Fruit fly (Drosophila melanogaster) whole organism, embryonic: ENCODE measurements around the gene Cep135.

Experiments
- CG10267 ChIP-seq: fragments of 200-800 bp; sonication (Bioruptor generic); optimal IDR thresholded peaks from 2 replicates; lab custom pipeline; 2018; ENCODE audit warnings: missing biosample characterization, mild to moderate bottlenecking, missing genetic modification characterization, moderate library complexity
- CG10321 ChIP-seq: fragments of 200-800 bp; sonication (Bioruptor generic); IDR thresholded peaks from 2 replicates; pipeline ENCODE4 v1.3.6; 2022; ENCODE audit warnings: missing biosample characterization, missing genetic modification characterization
- CG11247 ChIP-seq: fragments of 200-800 bp; sonication (Bioruptor generic); IDR thresholded peaks from 2 replicates; pipeline ENCODE4 v1.3.6; 2022; ENCODE audit warnings: missing biosample characterization, missing genetic modification characterization
- CG13287 ChIP-seq: fragments of 200-800 bp; sonication (Bioruptor generic); IDR thresholded peaks from 2 replicates; pipeline ENCODE4 v1.3.6; 2022; ENCODE audit warnings: missing biosample characterization, missing genetic modification characterization; ENCODE audit not compliant: partially characterized antibody
- CG15011 ChIP-seq: fragments of 200-800 bp; sonication (Bioruptor generic); optimal IDR thresholded peaks from 3 replicates; lab custom pipeline; 2018; ENCODE audit warnings: missing biosample characterization, mild to moderate bottlenecking, missing genetic modification characterization
- CG18262 ChIP-seq: fragments of 200-800 bp; optimal IDR thresholded peaks from 3 replicates; lab custom pipeline; 2019; ENCODE audit warnings: missing biosample characterization, mild to moderate bottlenecking, missing genetic modification characterization, moderate library complexity
- CG30020 ChIP-seq: fragments of 200-800 bp; optimal IDR thresholded peaks from 2 replicates; lab custom pipeline; 2019; ENCODE audit warnings: missing biosample characterization, mild to moderate bottlenecking, missing genetic modification characterization, moderate library complexity
- CG4707 ChIP-seq: fragments of 200-800 bp; sonication (Bioruptor generic); optimal IDR thresholded peaks from 2 replicates; lab custom pipeline; 2018; ENCODE audit warnings: missing biosample characterization, mild to moderate bottlenecking, missing genetic modification characterization, moderate library complexity
- CG4820 ChIP-seq: fragments of 200-800 bp; sonication (Bioruptor generic); optimal IDR thresholded peaks from 3 replicates; lab custom pipeline; 2016; ENCODE audit warnings: missing biosample characterization, missing genetic modification characterization
- CG6175 ChIP-seq: fragments of 200-800 bp; sonication (Bioruptor generic); IDR thresholded peaks from 3 replicates; pipeline ENCODE4 v1.3.6; 2022; ENCODE audit warnings: missing biosample characterization, missing genetic modification characterization
- CG8089 ChIP-seq: fragments of 200-800 bp; sonication (Bioruptor generic); optimal IDR thresholded peaks from 3 replicates; lab custom pipeline; 2016; ENCODE audit warnings: missing biosample characterization, missing genetic modification characterization
- CG8388 ChIP-seq: fragments of 200-800 bp; sonication (Bioruptor generic); optimal IDR thresholded peaks from 2 replicates; lab custom pipeline; 2019; ENCODE audit warnings: missing biosample characterization, mild to moderate bottlenecking, missing genetic modification characterization, moderate library complexity
- D ChIP-seq, 2 experiments: fragments of 200-800 bp in 1 of 2; fragments of >200 bp in 1 of 2; sonication (Bioruptor generic) in 1 of 2; optimal IDR thresholded peaks; 2 replicates in 1 of 2; 3 replicates in 1 of 2; lab custom pipeline; 2017; ENCODE audit warnings: mild to moderate bottlenecking in 1 of 2, missing biosample characterization in 1 of 2, missing genetic modification characterization in 1 of 2, missing genetic modification reagents in 1 of 2
- Ets65A ChIP-seq: fragments of 200-800 bp; sonication (Bioruptor generic); peaks from one replicate; lab custom pipeline; 2016; ENCODE audit warnings: missing biosample characterization, missing genetic modification characterization
- HLH54F ChIP-seq: fragments of 200-800 bp; sonication (Bioruptor generic); optimal IDR thresholded peaks from 3 replicates; lab custom pipeline; 2016; ENCODE audit warnings: missing biosample characterization, missing genetic modification characterization
- Jarid2 ChIP-seq: fragments of 200-800 bp; sonication (Bioruptor generic); optimal IDR thresholded peaks from 3 replicates; lab custom pipeline; 2017; ENCODE audit warnings: mild to moderate bottlenecking, missing biosample characterization, missing genetic modification reagents, missing genetic modification characterization
- Spps ChIP-seq: fragments of 200-800 bp; sonication (Bioruptor generic); optimal IDR thresholded peaks from 2 replicates; lab custom pipeline; 2018; ENCODE audit warnings: missing biosample characterization, mild to moderate bottlenecking, missing genetic modification characterization
- Sry-β ChIP-seq: fragments of 200-800 bp; sonication (Bioruptor generic); optimal IDR thresholded peaks from 2 replicates; lab custom pipeline; 2018; ENCODE audit warnings: missing biosample characterization, mild to moderate bottlenecking, missing genetic modification characterization, moderate library complexity
- aop ChIP-seq: fragments of 200-800 bp; sonication (Bioruptor generic); IDR thresholded peaks from 2 replicates; pipeline ENCODE4 v1.3.6; 2022; ENCODE audit warnings: missing biosample characterization, missing genetic modification characterization
- cas ChIP-seq: fragments of 200-800 bp; sonication (Bioruptor generic); IDR thresholded peaks from 2 replicates; pipeline ENCODE4 v1.3.6; 2022; ENCODE audit warnings: missing biosample characterization, missing genetic modification characterization
- chinmo ChIP-seq: fragments of 200-800 bp; sonication (Bioruptor generic); IDR thresholded peaks from 4 replicates; pipeline ENCODE4 v1.3.6; 2022; ENCODE audit warnings: missing biosample characterization, missing genetic modification characterization; ENCODE audit not compliant: partially characterized antibody
- da ChIP-seq: fragments of 200-800 bp; sonication (Bioruptor generic); optimal IDR thresholded peaks from 2 replicates; lab custom pipeline; 2016; ENCODE audit warnings: missing biosample characterization, missing genetic modification characterization
- dati ChIP-seq: fragments of 200-800 bp; sonication (Bioruptor generic); IDR thresholded peaks from 2 replicates; pipeline ENCODE4 v1.3.6; 2022; ENCODE audit warnings: missing biosample characterization, missing genetic modification characterization
- dm ChIP-seq: fragments of 200-800 bp; sonication (Bioruptor generic); optimal IDR thresholded peaks from 3 replicates; lab custom pipeline; 2016; ENCODE audit warnings: missing biosample characterization, missing genetic modification characterization
- fd102C ChIP-seq: fragments of 200-800 bp; sonication (Bioruptor generic); optimal IDR thresholded peaks from 2 replicates; lab custom pipeline; 2018; ENCODE audit warnings: missing biosample characterization, mild to moderate bottlenecking, missing genetic modification characterization, moderate library complexity
- ham ChIP-seq: fragments of 200-800 bp; sonication (Bioruptor generic); IDR thresholded peaks from 2 replicates; pipeline ENCODE4 v1.3.6; 2022; ENCODE audit warnings: missing biosample characterization, missing genetic modification characterization
- jigr1 ChIP-seq: fragments of 200-800 bp; sonication (Bioruptor generic); IDR thresholded peaks from 3 replicates; pipeline ENCODE4 v1.3.6; 2022; ENCODE audit warnings: missing biosample characterization, missing genetic modification characterization
- klu ChIP-seq: fragments of 200-800 bp; sonication (Bioruptor generic); IDR thresholded peaks from 2 replicates; pipeline ENCODE4 v1.3.6; 2022; ENCODE audit warnings: missing biosample characterization, missing genetic modification characterization
- kni ChIP-seq: fragments of 200-800 bp; sonication (Bioruptor generic); optimal IDR thresholded peaks from 3 replicates; lab custom pipeline; 2017; ENCODE audit warnings: mild to moderate bottlenecking, missing biosample characterization, missing genetic modification reagents, missing genetic modification characterization
- mam ChIP-seq: fragments of 200-800 bp; sonication (Bioruptor generic); optimal IDR thresholded peaks from 3 replicates; lab custom pipeline; 2016; ENCODE audit warnings: missing biosample characterization, missing genetic modification characterization
- psq ChIP-seq: fragments of 200-800 bp; sonication (Bioruptor generic); optimal IDR thresholded peaks from 2 replicates; lab custom pipeline; 2017; ENCODE audit warnings: missing biosample characterization, missing genetic modification characterization
- so ChIP-seq: fragments of 200-800 bp; sonication (Bioruptor generic); IDR thresholded peaks from 3 replicates; pipeline ENCODE4 v1.3.6; 2022; ENCODE audit warnings: missing biosample characterization, missing genetic modification characterization
- sob ChIP-seq: fragments of 200-800 bp; sonication (Bioruptor generic); IDR thresholded peaks from 2 replicates; pipeline ENCODE4 v1.3.6; 2022; ENCODE audit warnings: missing biosample characterization, missing genetic modification characterization
- z ChIP-seq: fragments of 200-800 bp; sonication (Bioruptor generic); IDR thresholded peaks from 3 replicates; pipeline ENCODE4 v1.3.6; 2022; ENCODE audit warnings: missing biosample characterization, missing genetic modification characterization
- zf30C ChIP-seq: fragments of 200-800 bp; sonication (Bioruptor generic); optimal IDR thresholded peaks from 3 replicates; lab custom pipeline; 2018; ENCODE audit warnings: missing biosample characterization, mild to moderate bottlenecking, missing genetic modification characterization

The Cep135 gene

dm6 chr3L:15108524-15108923 lies 8.0 kb upstream of the Cep135 start:
- peak; percentile 37; the same call in 1 of the 3 replicates for TF ChIP-seq z (GFP tag; lab: Robert Waterston, UW)
- TF ChIP-seq aop (GFP tag; lab: Robert Waterston, UW), result no peak
- TF ChIP-seq, all 482 proteins: peak for 1

- peak; percentile 12 for TF ChIP-seq CG18262
- no peak for TF ChIP-seq CG30020 (tag; lab: Kevin White, UChicago)
- TF ChIP-seq fd102C (GFP tag; lab: Kevin White, UChicago), result no peak
- TF ChIP-seq sob (GFP tag; lab: Robert Waterston, UW), result no peak
- TF ChIP-seq CG4707 (GFP tag; lab: Kevin White, UChicago), result no peak
- TF ChIP-seq Sry-β (GFP tag; lab: Kevin White, UChicago), result peak; percentile 68
- no peak for TF ChIP-seq CG4820 (GFP tag; lab: Kevin White, UChicago)
- TF ChIP-seq Jarid2 (GFP tag; lab: Kevin White, UChicago), result no peak
- TF ChIP-seq psq (GFP tag; lab: Kevin White, UChicago), result no peak
- TF ChIP-seq mam (GFP tag; lab: Kevin White, UChicago), result no peak
- TF ChIP-seq Ets65A (GFP tag; lab: Kevin White, UChicago), result peak; percentile 20
- TF ChIP-seq, all 482 proteins: peak for 3
Measured at dm6 chr3L:15108948-15109347, 7.6 kb upstream of the Cep135 start.

- TF ChIP-seq CG10267 (tag; lab: Kevin White, UChicago) (no peak), HLH54F (GFP tag; lab: Kevin White, UChicago) (no peak), jigr1 (GFP tag; lab: Robert Waterston, UW) (no peak), kni (GFP tag; lab: Kevin White, UChicago) (no peak), CG15011 (no peak), D (optimal IDR thresholded peaks at IDR 0.05; lab: Kevin White, UChicago) (no peak), D (GFP tag; optimal IDR thresholded peaks at IDR 0.05; lab: Kevin White, UChicago) (no peak), Spps (tag; lab: Kevin White, UChicago) (no peak)
- TF ChIP-seq, all 482 proteins: peak for 0
Measured at dm6 chr3L:15113257-15113656, 3.3 kb upstream of the Cep135 start, which contains the start of gene CG13458. Gene CG13458, plus strand, starts transcription at chr3L:15113557.

dm6 chr3L:15121272-15121671 lies 4.7 kb downstream of the Cep135 start, which contains the start of gene CG32847:
Gene CG32847, plus strand, starts transcription at chr3L:15121572.
- TF ChIP-seq klu (GFP tag; lab: Robert Waterston, UW) (no peak), CG10321 (no peak), ham (GFP tag; lab: Robert Waterston, UW) (no peak), zf30C (GFP tag; lab: Kevin White, UChicago) (no peak), fd102C (GFP tag; lab: Kevin White, UChicago) (no peak), CG18262 (no peak), so (GFP tag; lab: Robert Waterston, UW) (no peak), cas (no peak), CG13287 (GFP tag; lab: Robert Waterston, UW) (no peak)

- no peak for TF ChIP-seq dm
- TF ChIP-seq CG6175 (GFP tag; lab: Robert Waterston, UW), result peak; percentile 82; the same call in 2 of the 3 replicates
- TF ChIP-seq chinmo (GFP tag; lab: Robert Waterston, UW), result 0 out of 4 replicates have a peak, but pooled peaks have one; percentile 42
- TF ChIP-seq da (GFP tag; lab: Kevin White, UChicago), result no peak
- no peak for TF ChIP-seq dati
- TF ChIP-seq CG11247, result no peak
- TF ChIP-seq CG8388 (GFP tag; lab: Kevin White, UChicago), result no peak
- no peak for TF ChIP-seq CG8089 (GFP tag; lab: Kevin White, UChicago)
- 0 out of 2 replicates have a peak, but pooled peaks have one; percentile 6 for TF ChIP-seq CG13287 (GFP tag; lab: Robert Waterston, UW)
Measured at dm6 chr3L:15123736-15124135, 7.2 kb downstream of the Cep135 start.
